Worm (Caenorhabditis elegans) whole organism, L3 larva: Measurements from ENCODE around the gene stim-1.

Source experiments
- R02D3.7 ChIP-seq: fragments of 150-350 bp; optimal IDR thresholded peaks from 2 replicates; lab custom pipeline; 2014; ENCODE audit warnings: missing biosample characterization, missing genetic modification characterization
- ZK546.5 ChIP-seq: sonication (generic microtip); optimal IDR thresholded peaks from 2 replicates; lab custom pipeline; 2017; ENCODE audit warnings: missing biosample characterization, missing genetic modification characterization
- aly-2 ChIP-seq: fragments of 150-350 bp; optimal IDR thresholded peaks from 2 replicates; lab custom pipeline; 2014; ENCODE audit warnings: missing biosample characterization, missing genetic modification characterization
- ama-1 ChIP-seq: fragments of 150-350 bp; optimal IDR thresholded peaks from 2 replicates; lab custom pipeline; 2018
- ceh-16 ChIP-seq: sonication (generic microtip); optimal IDR thresholded peaks from 2 replicates; lab custom pipeline; 2017; ENCODE audit warnings: missing biosample characterization, missing genetic modification characterization
- ceh-28 ChIP-seq: fragments of 150-350 bp; optimal IDR thresholded peaks from 2 replicates; lab custom pipeline; 2014; ENCODE audit warnings: missing biosample characterization, missing genetic modification reagents, missing genetic modification characterization
- ceh-82 ChIP-seq: fragments of 150-350 bp; optimal IDR thresholded peaks from 2 replicates; lab custom pipeline; 2014; ENCODE audit warnings: missing biosample characterization, missing genetic modification characterization
- ceh-9 ChIP-seq: sonication (generic microtip); optimal IDR thresholded peaks from 2 replicates; lab custom pipeline; 2018; ENCODE audit warnings: missing biosample characterization, missing genetic modification characterization
- daf-12 ChIP-seq: fragments of 150-350 bp; optimal IDR thresholded peaks from 2 replicates; lab custom pipeline; 2014; ENCODE audit warnings: missing biosample characterization, missing genetic modification reagents, missing genetic modification characterization
- egl-5 ChIP-seq: fragments of 150-350 bp; optimal IDR thresholded peaks from 2 replicates; lab custom pipeline; 2017; ENCODE audit warnings: missing biosample characterization, missing genetic modification reagents, missing genetic modification characterization, inconsistent platforms
- elt-1 ChIP-seq: fragments of 150-350 bp; optimal IDR thresholded peaks from 2 replicates; lab custom pipeline; 2014; ENCODE audit warnings: missing biosample characterization, missing genetic modification characterization
- elt-2 ChIP-seq: sonication (generic microtip); optimal IDR thresholded peaks from 2 replicates; lab custom pipeline; 2016; ENCODE audit warnings: missing genetic modification reagents, mild to moderate bottlenecking, missing genetic modification characterization, missing compliant biosample characterization
- eor-1 ChIP-seq, 2 experiments: fragments of 150-350 bp; optimal IDR thresholded peaks; 2 replicates each; lab custom pipeline; 2014 to 2018; ENCODE audit warnings: missing biosample characterization in 2 of 2, missing genetic modification characterization in 2 of 2
- fkh-10 ChIP-seq: sonication (generic microtip); optimal IDR thresholded peaks from 2 replicates; lab custom pipeline; 2017; ENCODE audit warnings: missing biosample characterization, missing genetic modification reagents, missing genetic modification characterization
- fkh-2 ChIP-seq: fragments of 150-350 bp; optimal IDR thresholded peaks from 2 replicates; lab custom pipeline; 2014; ENCODE audit warnings: missing biosample characterization, missing genetic modification reagents, missing genetic modification characterization
- fos-1 ChIP-seq: fragments of 150-350 bp; optimal IDR thresholded peaks from 2 replicates; lab custom pipeline; 2014; ENCODE audit warnings: missing biosample characterization, missing genetic modification characterization
- hmg-11 ChIP-seq: sonication (generic microtip); optimal IDR thresholded peaks from 2 replicates; lab custom pipeline; 2016; ENCODE audit warnings: missing genetic modification characterization, missing compliant biosample characterization
- jun-1 ChIP-seq: fragments of 150-350 bp; optimal IDR thresholded peaks from 2 replicates; lab custom pipeline; 2014; ENCODE audit warnings: missing biosample characterization, missing genetic modification reagents, missing genetic modification characterization
- lin-39 ChIP-seq: fragments of 150-350 bp; optimal IDR thresholded peaks from 2 replicates; lab custom pipeline; 2018; ENCODE audit warnings: missing biosample characterization, missing genetic modification reagents, missing genetic modification characterization
- nfya-1 ChIP-seq: sonication (generic microtip); optimal IDR thresholded peaks from 2 replicates; lab custom pipeline; 2017; ENCODE audit warnings: missing genetic modification characterization, mild to moderate bottlenecking, missing compliant biosample characterization, antibody characterized with exemption, moderate library complexity; ENCODE audit not compliant: insufficient read depth
- nhr-237 ChIP-seq: fragments of 150-350 bp; optimal IDR thresholded peaks from 2 replicates; lab custom pipeline; 2014; ENCODE audit warnings: missing biosample characterization, missing genetic modification characterization
- nhr-25 ChIP-seq: sonication (generic microtip); optimal IDR thresholded peaks from 2 replicates; lab custom pipeline; 2017; ENCODE audit warnings: missing biosample characterization, missing genetic modification characterization
- nhr-67 ChIP-seq: fragments of 150-350 bp; optimal IDR thresholded peaks from 2 replicates; lab custom pipeline; 2014; ENCODE audit warnings: missing biosample characterization, missing genetic modification characterization
- nhr-77 ChIP-seq: fragments of 150-350 bp; optimal IDR thresholded peaks from 2 replicates; lab custom pipeline; 2014; ENCODE audit warnings: missing biosample characterization, missing genetic modification characterization
- pha-4 ChIP-seq: fragments of 150-350 bp; optimal IDR thresholded peaks from 2 replicates; lab custom pipeline; 2014; ENCODE audit warnings: missing biosample characterization, missing genetic modification reagents, missing genetic modification characterization
- sea-2 ChIP-seq: fragments of 150-350 bp; sonication (generic microtip); optimal IDR thresholded peaks from 4 replicates; lab custom pipeline; 2014; ENCODE audit warnings: missing biosample characterization, missing genetic modification reagents, missing genetic modification characterization
- unc-39 ChIP-seq: sonication (generic microtip); optimal IDR thresholded peaks from 4 replicates; lab custom pipeline; 2017; ENCODE audit warnings: missing biosample characterization, missing genetic modification characterization
- unc-62 ChIP-seq: fragments of 150-350 bp; sonication (generic microtip); optimal IDR thresholded peaks from 4 replicates; lab custom pipeline; 2014; ENCODE audit warnings: missing biosample characterization, missing genetic modification reagents, missing genetic modification characterization
- zag-1 ChIP-seq: fragments of 150-350 bp; optimal IDR thresholded peaks from 2 replicates; lab custom pipeline; 2014; ENCODE audit warnings: missing biosample characterization, missing genetic modification characterization
- ztf-11 ChIP-seq: fragments of 150-350 bp; optimal IDR thresholded peaks from 2 replicates; lab custom pipeline; 2014; ENCODE audit warnings: missing biosample characterization, missing genetic modification characterization
- ztf-4 ChIP-seq: fragments of 150-350 bp; optimal IDR thresholded peaks from 2 replicates; lab custom pipeline; 2014; ENCODE audit warnings: missing biosample characterization, missing genetic modification characterization

Gene stim-1

ce11 chrIII:418649-419048 lies at the start of gene stim-1:
TSS of gene stim-1 (minus strand) at chrIII:418749.
- TF ChIP-seq fkh-10 (GFP tag; lab: Kevin White, UChicago) (no peak), lin-39 (tag; lab: Kevin White, UChicago) (no peak), unc-39 (no peak), sea-2 (GFP tag; lab: Kevin White, UChicago) (no peak), ceh-9 (tag; lab: Kevin White, UChicago) (no peak), ztf-4 (tag; lab: Kevin White, UChicago) (no peak)

DNA sequence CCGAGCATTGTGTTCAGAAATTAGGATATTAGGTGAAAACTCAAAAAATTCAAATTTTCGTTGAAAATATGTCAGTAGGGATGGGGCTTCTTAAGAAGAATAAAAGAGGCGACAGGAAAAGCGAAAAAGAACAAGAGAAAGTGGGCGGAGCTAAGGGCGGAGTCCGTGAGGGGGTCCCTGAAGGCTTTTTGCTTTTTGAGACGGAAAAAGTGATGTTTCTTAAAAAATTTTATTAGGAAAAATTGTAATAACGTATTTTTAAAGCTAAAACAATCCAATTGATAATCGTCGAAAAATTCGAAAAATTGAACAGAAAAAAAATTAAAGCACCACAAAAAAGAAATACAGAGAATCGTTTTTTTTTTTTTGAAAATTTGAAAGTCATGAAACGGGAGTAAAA lies 45.2 kb upstream of the stim-1 start, which contains the start of gene Y55B1BR.6:
Gene Y55B1BR.6 (minus strand): TSS at position 101 of the 400 bp plus-strand sequence.
- TF ChIP-seq nhr-67 (tag; lab: Kevin White, UChicago) = no peak
- TF ChIP-seq elt-1 (tag; lab: Kevin White, UChicago) = no peak
- no peak for TF ChIP-seq zag-1 (tag; lab: Kevin White, UChicago)
- TF ChIP-seq nhr-77 (tag; lab: Kevin White, UChicago) = no peak
- TF ChIP-seq nfya-1 = no peak

DNA sequence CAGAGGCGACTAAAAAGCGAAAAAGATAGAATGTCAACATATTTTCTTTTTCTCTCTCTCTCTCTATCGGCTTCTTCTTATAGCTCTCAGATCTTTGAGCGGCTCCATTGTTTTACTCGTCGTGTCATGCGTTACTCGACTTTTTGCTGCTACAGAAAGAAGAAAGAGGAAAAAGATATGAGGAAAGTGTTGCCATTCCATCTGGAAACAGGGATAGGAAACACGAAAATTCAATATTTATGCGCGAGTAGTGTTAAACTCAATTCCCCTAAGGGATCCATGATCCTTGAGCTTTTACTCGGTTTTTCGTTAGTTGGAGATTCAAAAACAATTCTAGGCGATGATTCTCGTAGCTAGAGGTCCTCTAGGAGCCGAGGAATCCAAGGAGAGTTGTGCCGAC lies 37.2 kb upstream of the stim-1 start:
- no peak for TF ChIP-seq egl-5 (tag; lab: Kevin White, UChicago)
- no peak for TF ChIP-seq pha-4
- no peak for TF ChIP-seq ceh-28 (tag; lab: Kevin White, UChicago)
- no peak for TF ChIP-seq zag-1 (tag; lab: Kevin White, UChicago)

DNA sequence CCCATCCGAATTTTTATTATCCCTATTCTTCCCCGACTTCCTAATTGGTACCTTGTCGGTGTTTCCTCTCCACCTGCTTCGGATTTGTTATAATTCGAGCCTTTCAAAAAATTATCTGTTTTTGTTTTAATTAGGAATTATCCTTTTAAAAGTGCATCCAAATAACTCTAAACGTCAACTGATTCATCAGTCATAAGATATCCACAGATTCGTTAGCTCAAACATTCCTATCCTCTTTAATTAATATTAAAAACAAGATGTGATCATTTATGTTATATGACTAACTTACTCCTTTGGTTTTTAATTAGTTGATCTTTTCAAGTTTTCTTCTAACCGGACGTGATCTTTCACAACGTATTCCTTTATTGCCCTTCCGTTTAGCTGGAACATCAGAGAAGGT lies 28.3 kb upstream of the stim-1 start:
- no peak for TF ChIP-seq sea-2 (GFP tag; lab: Kevin White, UChicago)
- TF ChIP-seq jun-1 (tag; lab: Kevin White, UChicago) = no peak
- no peak for TF ChIP-seq fkh-10 (GFP tag; lab: Kevin White, UChicago)
- no peak for TF ChIP-seq zag-1 (tag; lab: Kevin White, UChicago)
- TF ChIP-seq fos-1 (tag; lab: Kevin White, UChicago) = no peak
- TF ChIP-seq nhr-25 (tag; lab: Kevin White, UChicago) = no peak
- no peak for TF ChIP-seq ztf-11 (tag; lab: Kevin White, UChicago)
- TF ChIP-seq nhr-237 = no peak
- no peak for TF ChIP-seq fkh-2 (tag; lab: Kevin White, UChicago)
- TF ChIP-seq elt-2 = no peak
- no peak for TF ChIP-seq eor-1 (tag; optimal IDR thresholded peaks at IDR 0.05; lab: Kevin White, UChicago)
- no peak for TF ChIP-seq ama-1 (lab: Kevin White, UChicago)
- no peak for TF ChIP-seq aly-2 (tag; lab: Kevin White, UChicago)

DNA sequence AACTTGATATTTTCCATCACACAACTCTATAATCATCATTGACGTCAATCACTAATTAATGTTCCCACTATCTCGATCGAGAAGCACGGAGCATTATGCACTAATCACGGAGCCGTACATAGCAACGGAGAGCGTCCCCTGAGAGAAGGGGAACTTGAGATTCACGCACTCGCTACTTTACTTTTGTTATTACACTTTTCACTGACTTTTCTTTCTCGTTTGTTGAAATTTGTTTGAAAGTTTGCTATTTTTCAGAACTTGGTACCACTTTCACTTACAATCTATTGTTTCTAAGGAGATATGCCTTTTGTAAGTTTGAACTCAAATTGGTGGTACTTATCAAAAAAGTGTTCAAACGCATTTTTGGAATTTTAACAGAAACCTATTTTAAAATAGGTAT lies 25.6 kb upstream of the stim-1 start, which contains the start of gene Y55B1BR.8:
Gene Y55B1BR.8 (plus strand): TSS at position 301 of the 400 bp plus-strand sequence.
- TF ChIP-seq aly-2 (tag; lab: Kevin White, UChicago) (no peak), ceh-28 (tag; lab: Kevin White, UChicago) (no peak), nhr-25 (tag; lab: Kevin White, UChicago) (no peak), ztf-4 (tag; lab: Kevin White, UChicago) (no peak), R02D3.7 (tag; lab: Kevin White, UChicago) (no peak), nfya-1 (no peak), ceh-9 (tag; lab: Kevin White, UChicago) (no peak), ZK546.5 (tag; lab: Kevin White, UChicago) (no peak)
- TF ChIP-seq, all 47 proteins: peak for 0

DNA sequence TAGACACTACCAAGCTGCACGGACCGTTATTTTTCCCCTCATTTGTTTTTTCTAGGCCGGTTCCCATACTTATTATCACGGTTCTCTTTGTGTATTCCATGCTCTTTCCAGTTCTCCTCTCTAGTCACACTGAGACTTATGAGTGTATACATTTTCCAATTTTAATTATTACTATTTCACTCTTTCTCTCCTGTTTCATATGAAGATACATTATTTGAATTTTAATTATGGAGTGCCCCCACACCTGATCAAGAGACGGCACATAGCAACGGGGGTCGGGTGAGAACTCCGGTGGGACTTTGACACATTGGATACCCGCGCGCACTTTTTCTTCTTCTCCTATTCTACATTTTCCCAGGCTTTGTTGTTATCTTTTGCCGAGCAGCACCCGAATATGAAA lies 21.4 kb upstream of the stim-1 start, which contains the start of gene affl-1:
Gene affl-1 (plus strand): TSS at position 301 of the 400 bp plus-strand sequence.
- no peak for TF ChIP-seq nhr-67 (tag; lab: Kevin White, UChicago)
- TF ChIP-seq aly-2 (tag; lab: Kevin White, UChicago) = no peak
- no peak for TF ChIP-seq zag-1 (tag; lab: Kevin White, UChicago)
- no peak for TF ChIP-seq ceh-16
- TF ChIP-seq ceh-82 (tag; lab: Kevin White, UChicago) = no peak
- TF ChIP-seq unc-62 = no peak
- TF ChIP-seq hmg-11 (tag; lab: Kevin White, UChicago) = no peak
- TF ChIP-seq fkh-10 (GFP tag; lab: Kevin White, UChicago) = no peak
- no peak for TF ChIP-seq nhr-237
- no peak for TF ChIP-seq daf-12
- TF ChIP-seq ceh-28 (tag; lab: Kevin White, UChicago) = no peak
- TF ChIP-seq fos-1 (tag; lab: Kevin White, UChicago) = no peak
- TF ChIP-seq unc-39 = no peak
